Worm (Caenorhabditis elegans) whole organism, dauer: Measurements from ENCODE around the gene C29F3.7.

Experiments used
- unc-62 ChIP-seq: sonication (generic microtip); optimal IDR thresholded peaks from 2 replicates; lab custom pipeline; 2017; ENCODE audit warnings: missing biosample characterization, missing genetic modification reagents, missing genetic modification characterization

C29F3.7 gene

ce11 chrV:15395347-15395746 is 40.6 kb downstream of the C29F3.7 start, which contains the start of gene cyb-3:
TSS of gene cyb-3 (plus strand) at chrV:15395696.
- no peak for TF ChIP-seq unc-62 (GFP tag; lab: Kevin White, UChicago)

ce11 chrV:15397139-15397538 is 42.4 kb downstream of the C29F3.7 start:
- no peak for TF ChIP-seq unc-62 (GFP tag; lab: Kevin White, UChicago)

ce11 chrV:15398728-15399127 is 44.0 kb downstream of the C29F3.7 start, which contains the start of gene fbxa-199:
TSS of gene fbxa-199 (minus strand) at chrV:15398828.
- no peak for TF ChIP-seq unc-62 (GFP tag; lab: Kevin White, UChicago)

- TF ChIP-seq unc-62 (GFP tag; lab: Kevin White, UChicago), result no peak
Measured at ce11 chrV:15399691-15400377, 45.1 kb downstream of the C29F3.7 start, which contains the start of the genes T06E6.15 and sri-7. TSS of gene T06E6.15 (minus strand) at chrV:15399791. TSS of gene sri-7 (plus strand) at chrV:15400327.

- no peak for TF ChIP-seq unc-62 (GFP tag; lab: Kevin White, UChicago)
Measured at ce11 chrV:15401856-15402314, 47.2 kb downstream of the C29F3.7 start, which contains the start of gene fbxa-135. TSS of gene fbxa-135 (plus strand) at chrV:15402264.

ce11 chrV:15404859-15405258 is 50.2 kb downstream of the C29F3.7 start, which contains the start of gene srh-258:
TSS of gene srh-258 (plus strand) at chrV:15405159.
- TF ChIP-seq unc-62 (GFP tag; lab: Kevin White, UChicago), result no peak

- TF ChIP-seq unc-62 (GFP tag; lab: Kevin White, UChicago), result no peak
Measured at ce11 chrV:15406928-15407327, 52.2 kb downstream of the C29F3.7 start, which contains the start of gene srh-257. TSS of gene srh-257 (plus strand) at chrV:15407228.
